Fruit fly (Drosophila melanogaster) whole organism, adult: ENCODE results near the gene CG12099.
A peak's percentile ranks its signal among the peaks of the same experiment; 100 is the strongest.

Experiments used
- CG11617 ChIP-seq: fragments of 200-800 bp; sonication (Bioruptor generic); optimal IDR thresholded peaks from 2 replicates; lab custom pipeline; 2017; ENCODE audit warnings: mild to moderate bottlenecking, missing biosample characterization, missing genetic modification reagents, missing genetic modification characterization
- CG5204 ChIP-seq: fragments of 200-800 bp; sonication (Bioruptor generic); optimal IDR thresholded peaks from 2 replicates; lab custom pipeline; 2016; ENCODE audit warnings: missing biosample characterization, missing genetic modification characterization
- cic ChIP-seq: fragments of 200-800 bp; sonication (Bioruptor generic); optimal IDR thresholded peaks from 2 replicates; lab custom pipeline; 2017; ENCODE audit warnings: missing biosample characterization, mild to moderate bottlenecking, missing genetic modification characterization, moderate library complexity
- kay ChIP-seq: fragments of 200-800 bp; sonication (Bioruptor generic); peaks from one replicate; lab custom pipeline; 2016; ENCODE audit warnings: missing biosample characterization, missing genetic modification characterization, borderline replicate concordance

- TF ChIP-seq cic (no peak), CG5204 (no peak), CG11617 (GFP tag; lab: Kevin White, UChicago) (no peak), kay (GFP tag; lab: Kevin White, UChicago) (peak; percentile 49)
Observed at dm6 chr3L:1590194-1590593, 31.9 kb upstream of the CG12099 start.
